Worm (Caenorhabditis elegans) whole organism, L2 larva: ENCODE data around the gene C45G9.11.

Experiments used
- C34F6.9 ChIP-seq: fragments of 150-350 bp; optimal IDR thresholded peaks from 2 replicates; lab custom pipeline; 2014; ENCODE audit warnings: missing biosample characterization, missing genetic modification characterization
- F13H6.1 ChIP-seq: sonication (generic microtip); optimal IDR thresholded peaks from 2 replicates; lab custom pipeline; 2016; ENCODE audit warnings: missing genetic modification characterization, missing compliant biosample characterization
- R02D3.7 ChIP-seq: fragments of 150-350 bp; optimal IDR thresholded peaks from 2 replicates; lab custom pipeline; 2014; ENCODE audit warnings: missing biosample characterization, missing genetic modification characterization
- alr-1 ChIP-seq: fragments of 150-350 bp; optimal IDR thresholded peaks from 2 replicates; lab custom pipeline; 2014; ENCODE audit warnings: missing biosample characterization, missing genetic modification characterization
- ama-1 ChIP-seq: fragments of 150-350 bp; optimal IDR thresholded peaks from 2 replicates; lab custom pipeline; 2018; ENCODE audit warnings: inconsistent platforms
- ceh-16 ChIP-seq: fragments of 150-350 bp; optimal IDR thresholded peaks from 2 replicates; lab custom pipeline; 2014; ENCODE audit warnings: missing biosample characterization, missing genetic modification characterization
- ceh-82 ChIP-seq: fragments of 150-350 bp; optimal IDR thresholded peaks from 2 replicates; lab custom pipeline; 2014; ENCODE audit warnings: missing biosample characterization, missing genetic modification characterization
- dmd-4 ChIP-seq: sonication (generic microtip); optimal IDR thresholded peaks from 2 replicates; lab custom pipeline; 2017; ENCODE audit warnings: missing biosample characterization, missing genetic modification characterization
- elt-1 ChIP-seq: fragments of 150-350 bp; optimal IDR thresholded peaks from 2 replicates; lab custom pipeline; 2014; ENCODE audit warnings: missing biosample characterization, missing genetic modification characterization
- fos-1 ChIP-seq: fragments of 150-350 bp; optimal IDR thresholded peaks from 2 replicates; lab custom pipeline; 2014; ENCODE audit warnings: missing biosample characterization, missing genetic modification characterization
- lin-11 ChIP-seq: fragments of 150-350 bp; sonication (generic microtip); optimal IDR thresholded peaks from 2 replicates; lab custom pipeline; 2014; ENCODE audit warnings: missing biosample characterization, missing genetic modification characterization, inconsistent platforms, mixed read lengths
- lin-13 ChIP-seq: fragments of 150-350 bp; optimal IDR thresholded peaks from 2 replicates; lab custom pipeline; 2014; ENCODE audit warnings: missing biosample characterization, missing genetic modification reagents, missing genetic modification characterization
- lsy-2 ChIP-seq, 2 experiments: fragments of 150-350 bp in 1 of 2; sonication (generic microtip) in 1 of 2; optimal IDR thresholded peaks; 2 replicates each; lab custom pipeline; 2014 to 2017; ENCODE audit warnings: missing biosample characterization in 2 of 2, missing genetic modification characterization in 2 of 2
- mab-5 ChIP-seq: fragments of 150-350 bp; optimal IDR thresholded peaks from 2 replicates; lab custom pipeline; 2014; ENCODE audit warnings: missing biosample characterization, missing genetic modification characterization
- mdl-1 ChIP-seq, 2 experiments: fragments of 150-350 bp in 1 of 2; sonication (generic microtip) in 1 of 2; optimal IDR thresholded peaks; 2 replicates each; lab custom pipeline; 2017; ENCODE audit warnings: missing biosample characterization in 2 of 2, missing genetic modification characterization in 2 of 2
- nhr-21 ChIP-seq: fragments of 150-350 bp; optimal IDR thresholded peaks from 2 replicates; lab custom pipeline; 2014; ENCODE audit warnings: missing biosample characterization, missing genetic modification characterization
- nhr-25 ChIP-seq: fragments of 150-350 bp; sonication (generic microtip); optimal IDR thresholded peaks from 3 replicates; lab custom pipeline; 2014; ENCODE audit warnings: missing biosample characterization, missing genetic modification characterization
- nhr-6 ChIP-seq: fragments of 150-350 bp; optimal IDR thresholded peaks from 2 replicates; lab custom pipeline; 2014; ENCODE audit warnings: missing biosample characterization, missing genetic modification characterization
- nhr-77 ChIP-seq: fragments of 150-350 bp; optimal IDR thresholded peaks from 2 replicates; lab custom pipeline; 2014; ENCODE audit warnings: missing biosample characterization, missing genetic modification characterization
- peb-1 ChIP-seq: fragments of 150-350 bp; optimal IDR thresholded peaks from 2 replicates; lab custom pipeline; 2014; ENCODE audit warnings: missing biosample characterization, missing genetic modification characterization
- sem-4 ChIP-seq: fragments of 150-350 bp; optimal IDR thresholded peaks from 2 replicates; lab custom pipeline; 2014; ENCODE audit warnings: missing biosample characterization, missing genetic modification reagents, missing genetic modification characterization
- skn-1 ChIP-seq: sonication (generic microtip); optimal IDR thresholded peaks from 2 replicates; lab custom pipeline; 2017; ENCODE audit warnings: missing biosample characterization, missing genetic modification characterization
- sma-3 ChIP-seq: sonication (generic microtip); optimal IDR thresholded peaks from 2 replicates; lab custom pipeline; 2016; ENCODE audit warnings: missing genetic modification reagents, missing genetic modification characterization, missing compliant biosample characterization
- sma-9 ChIP-seq, 2 experiments: fragments of 150-350 bp in 1 of 2; sonication (generic microtip) in 1 of 2; optimal IDR thresholded peaks; 2 replicates each; lab custom pipeline; 2014 to 2016; ENCODE audit warnings: missing genetic modification characterization in 2 of 2, mild to moderate bottlenecking in 1 of 2, missing biosample characterization in 1 of 2, missing compliant biosample characterization in 1 of 2, missing genetic modification reagents in 1 of 2, moderate library complexity in 1 of 2
- snpc-4 ChIP-seq: fragments of 150-350 bp; optimal IDR thresholded peaks from 2 replicates; lab custom pipeline; 2014; ENCODE audit warnings: missing biosample characterization, missing genetic modification characterization
- unc-39 ChIP-seq: fragments of 150-350 bp; optimal IDR thresholded peaks from 2 replicates; lab custom pipeline; 2014; ENCODE audit warnings: missing biosample characterization, missing genetic modification characterization
- unc-55 ChIP-seq: fragments of 150-350 bp; sonication (generic microtip); optimal IDR thresholded peaks from 3 replicates; lab custom pipeline; 2014; ENCODE audit warnings: missing biosample characterization, missing genetic modification reagents, missing genetic modification characterization
- unc-62 ChIP-seq: fragments of 150-350 bp; optimal IDR thresholded peaks from 2 replicates; lab custom pipeline; 2014; ENCODE audit warnings: missing biosample characterization, missing genetic modification reagents, missing genetic modification characterization
- zag-1 ChIP-seq: fragments of 150-350 bp; optimal IDR thresholded peaks from 2 replicates; lab custom pipeline; 2014; ENCODE audit warnings: missing biosample characterization, missing genetic modification characterization
- ztf-1 ChIP-seq: fragments of 200-800 bp; sonication (Bioruptor generic); conservative IDR thresholded peaks from 2 replicates; pipeline ENCODE4 v1.3.6; 2022; ENCODE audit warnings: missing genetic modification characterization, missing compliant biosample characterization
- ztf-11 ChIP-seq: sonication (generic microtip); optimal IDR thresholded peaks from 2 replicates; lab custom pipeline; 2017; ENCODE audit warnings: missing biosample characterization, missing genetic modification characterization
- ztf-4 ChIP-seq: fragments of 150-350 bp; optimal IDR thresholded peaks from 2 replicates; lab custom pipeline; 2014; ENCODE audit warnings: missing biosample characterization, missing genetic modification characterization

The C45G9.11 gene

DNA sequence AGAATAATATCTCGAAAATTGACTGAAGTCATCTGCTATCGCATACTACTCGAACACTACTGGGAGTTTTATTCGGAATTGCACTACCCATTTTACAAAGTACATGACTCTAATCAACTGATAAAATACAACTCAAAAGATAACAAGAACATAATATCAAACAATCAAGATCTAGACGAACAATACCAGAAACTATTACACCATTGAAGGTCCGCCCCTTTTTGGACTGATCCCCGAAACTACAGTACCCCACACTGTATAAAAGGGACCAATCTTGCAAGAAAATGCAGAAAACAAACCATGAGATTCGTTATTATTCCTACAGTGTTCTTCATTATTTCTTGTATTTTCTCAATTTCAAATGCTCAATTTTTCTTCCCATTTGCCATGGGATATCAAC lies 26.0 kb upstream of the C45G9.11 start, which contains the start of gene F54D8.10:
TSS of gene F54D8.10 (plus strand) at position 301 of the 400 bp plus-strand sequence.
- TF ChIP-seq R02D3.7 (tag; lab: Kevin White, UChicago), result no peak
- TF ChIP-seq ztf-4, result no peak
- no peak for TF ChIP-seq lin-13 (GFP tag; lab: Kevin White, UChicago)
- no peak for TF ChIP-seq F13H6.1
- TF ChIP-seq mab-5 (tag; lab: Kevin White, UChicago), result no peak
- TF ChIP-seq fos-1 (tag; lab: Kevin White, UChicago), result no peak
- no peak for TF ChIP-seq alr-1 (tag; lab: Kevin White, UChicago)
- no peak for TF ChIP-seq zag-1

ce11 chrIII:5092345-5092744 lies 23.8 kb upstream of the C45G9.11 start:
- no peak for TF ChIP-seq lin-11 (tag; lab: Kevin White, UChicago)
- no peak for TF ChIP-seq ztf-1 (GFP tag; lab: Robert Waterston, UW)
- no peak for TF ChIP-seq lsy-2 (tag; optimal IDR thresholded peaks at IDR 0.05; lab: Kevin White, UChicago)
- no peak for TF ChIP-seq nhr-25 (tag; lab: Kevin White, UChicago)
- no peak for TF ChIP-seq ama-1 (lab: Kevin White, UChicago)
- TF ChIP-seq ceh-82 (tag; lab: Kevin White, UChicago), result no peak
- no peak for TF ChIP-seq dmd-4 (tag; lab: Kevin White, UChicago)
- no peak for TF ChIP-seq peb-1
- no peak for TF ChIP-seq snpc-4
- no peak for TF ChIP-seq alr-1 (tag; lab: Kevin White, UChicago)

DNA sequence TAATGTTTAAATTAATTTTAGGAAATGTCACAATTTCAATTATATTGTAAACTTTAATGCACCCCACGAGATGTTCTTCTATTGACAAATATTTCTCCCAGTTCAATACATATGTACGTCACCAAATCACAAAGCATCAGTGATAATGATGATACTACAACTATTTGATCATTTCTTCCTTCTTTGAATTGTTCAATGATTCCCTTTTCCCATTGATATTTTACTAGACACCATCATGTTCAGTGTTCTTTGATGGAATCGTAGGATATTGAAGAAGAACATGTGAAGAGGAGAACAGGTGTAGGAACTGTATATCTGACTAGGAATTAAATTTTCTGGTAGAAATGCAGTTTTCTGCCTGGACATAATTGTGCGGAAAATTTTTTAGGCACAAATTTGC lies 21.0 kb upstream of the C45G9.11 start:
- peak; percentile 2 for TF ChIP-seq fos-1 (tag; lab: Kevin White, UChicago)
- no peak for TF ChIP-seq ztf-11 (tag; lab: Kevin White, UChicago)
- peak; percentile 68 for TF ChIP-seq nhr-21
- TF ChIP-seq nhr-25 (tag; lab: Kevin White, UChicago), result peak; percentile 37
- peak; percentile 77 for TF ChIP-seq sma-9 (GFP tag; optimal IDR thresholded peaks at IDR 0.05; lab: Kevin White, UChicago)
- TF ChIP-seq sma-9 (tag; optimal IDR thresholded peaks at IDR 0.05; lab: Kevin White, UChicago), result no peak
- TF ChIP-seq, all 48 proteins: peak for 4

ce11 chrIII:5085529-5085928 lies 17.0 kb upstream of the C45G9.11 start, which contains the start of gene cah-1:
TSS of gene cah-1 (minus strand) at chrIII:5085629.
- TF ChIP-seq unc-55 (GFP tag; lab: Kevin White, UChicago) (peak; percentile 23), C34F6.9 (tag; lab: Kevin White, UChicago) (no peak)

- TF ChIP-seq lin-13 (GFP tag; lab: Kevin White, UChicago) (no peak), sem-4 (tag; lab: Kevin White, UChicago) (no peak), elt-1 (tag; lab: Kevin White, UChicago) (no peak), unc-62 (GFP tag; lab: Kevin White, UChicago) (no peak), lin-11 (tag; lab: Kevin White, UChicago) (no peak), zag-1 (no peak), nhr-6 (tag; lab: Kevin White, UChicago) (no peak), peb-1 (no peak), nhr-21 (peak; percentile 22), fos-1 (tag; lab: Kevin White, UChicago) (no peak), lsy-2 (tag; optimal IDR thresholded peaks at IDR 0.05; lab: Kevin White, UChicago) (no peak), unc-55 (GFP tag; lab: Kevin White, UChicago) (no peak), ztf-4 (peak; percentile 31), unc-39 (tag; lab: Kevin White, UChicago) (no peak), alr-1 (tag; lab: Kevin White, UChicago) (no peak), sma-3 (GFP tag; lab: Kevin White, UChicago) (peak; percentile 24), sma-9 (GFP tag; optimal IDR thresholded peaks at IDR 0.05; lab: Kevin White, UChicago) (no peak), sma-9 (tag; optimal IDR thresholded peaks at IDR 0.05; lab: Kevin White, UChicago) (no peak), mdl-1 (tag; optimal IDR thresholded peaks at IDR 0.05; lab: Kevin White, UChicago) (no peak)
These were observed 14.8 kb upstream of the C45G9.11 start for ce11 chrIII:5083304-5083703.

- TF ChIP-seq ztf-4 (no peak), zag-1 (no peak), skn-1 (no peak), sma-3 (GFP tag; lab: Kevin White, UChicago) (no peak), nhr-77 (no peak), unc-62 (GFP tag; lab: Kevin White, UChicago) (no peak), ceh-16 (tag; lab: Kevin White, UChicago) (no peak), nhr-25 (tag; lab: Kevin White, UChicago) (no peak), ztf-11 (tag; lab: Kevin White, UChicago) (no peak), snpc-4 (no peak), C34F6.9 (tag; lab: Kevin White, UChicago) (no peak)
These were observed 13.0 kb upstream of the C45G9.11 start, which contains the start of gene cox-6A for ce11 chrIII:5081573-5081823. TSS of gene cox-6A (plus strand) at chrIII:5081724.
